Fruit fly (Drosophila melanogaster): ENCODE data around the gene Strump.

The Strump gene

dm6 chr3L:16161847-16162556, 40.2 kb downstream of the Strump start (continued):
- no peak for TF ChIP-seq D (optimal IDR thresholded peaks at IDR 0.05)
- peak; percentile 57 for TF ChIP-seq D (GFP tag; optimal IDR thresholded peaks at IDR 0.05)
- TF ChIP-seq CG10979 (tag; optimal IDR thresholded peaks at IDR 0.05), result peak; percentile 71
- TF ChIP-seq sug (tag; optimal IDR thresholded peaks at IDR 0.05), result peak; percentile 65
- TF ChIP-seq HLH54F (GFP tag; optimal IDR thresholded peaks at IDR 0.05), result peak; percentile 74
- TF ChIP-seq Max (GFP tag; optimal IDR thresholded peaks at IDR 0.05), result peak; percentile 56
- TF ChIP-seq CG1233 (GFP tag; optimal IDR thresholded peaks at IDR 0.05), result peak; percentile 51
- peak; percentile 59 for TF ChIP-seq CG34376 (GFP tag; optimal IDR thresholded peaks at IDR 0.05)
- peak; percentile 32 for TF ChIP-seq pum (GFP tag; optimal IDR thresholded peaks at IDR 0.05)
- no peak for TF ChIP-seq ato (GFP tag; IDR thresholded peaks at IDR 0.05; ENCODE audit: partially characterized antibody)
- TF ChIP-seq Bdp1 (GFP tag; optimal IDR thresholded peaks at IDR 0.05), result peak; percentile 34
- TF ChIP-seq Atf6 (GFP tag; IDR thresholded peaks at IDR 0.05), result peak; percentile 72
- TF ChIP-seq Stat92E (GFP tag; optimal IDR thresholded peaks at IDR 0.05), result no peak
- peak; percentile 72 for TF ChIP-seq Sox102F (GFP tag; optimal IDR thresholded peaks at IDR 0.05)
- TF ChIP-seq Sox100B (GFP tag; optimal IDR thresholded peaks at IDR 0.05), result peak; percentile 74
- peak; percentile 70 for TF ChIP-seq Ada2b (GFP tag; IDR thresholded peaks at IDR 0.05)
- no peak for TF ChIP-seq hbn (GFP tag; IDR thresholded peaks at IDR 0.05; ENCODE audit: partially characterized antibody)
- no peak for TF ChIP-seq Awh (GFP tag; IDR thresholded peaks at IDR 0.05)
- peak; percentile 33 for TF ChIP-seq CG1647 (GFP tag; optimal IDR thresholded peaks at IDR 0.05)
- TF ChIP-seq Deaf1 (tag; optimal IDR thresholded peaks at IDR 0.05), result peak; percentile 37
- no peak for TF ChIP-seq CG7372 (GFP tag; IDR thresholded peaks at IDR 0.05)
- TF ChIP-seq NfI (GFP tag; optimal IDR thresholded peaks at IDR 0.05), result peak; percentile 69
- TF ChIP-seq dati (GFP tag; IDR thresholded peaks at IDR 0.05), result 0 out of 2 replicates have a peak, but pooled peaks have one; percentile 1
- peak; percentile 87 for TF ChIP-seq Hand (GFP tag; optimal IDR thresholded peaks at IDR 0.05)
- no peak for TF ChIP-seq prd (optimal IDR thresholded peaks at IDR 0.05)
- TF ChIP-seq prd (GFP tag; IDR thresholded peaks at IDR 0.05), result peak; percentile 60; the same call in 2 of the 3 replicates
- TF ChIP-seq crol (GFP tag; IDR thresholded peaks at IDR 0.05), result peak; percentile 84
- TF ChIP-seq CG1603 (tag; optimal IDR thresholded peaks at IDR 0.05), result no peak
- peak; percentile 1 for TF ChIP-seq dm (GFP tag; optimal IDR thresholded peaks at IDR 0.05)
- TF ChIP-seq gro (GFP tag; optimal IDR thresholded peaks at IDR 0.05), result peak; percentile 47
- peak; percentile 41 for TF ChIP-seq tap (tag; optimal IDR thresholded peaks at IDR 0.05)
- peak; percentile 42 for TF ChIP-seq CG10431 (GFP tag; optimal IDR thresholded peaks at IDR 0.05)
- peak; percentile 41 for TF ChIP-seq E2f1 (GFP tag; IDR thresholded peaks at IDR 0.05)
- no peak for TF ChIP-seq CG6791 (GFP tag; IDR thresholded peaks at IDR 0.05; ENCODE audit: partially characterized antibody)
- TF ChIP-seq CG14014 (GFP tag; IDR thresholded peaks at IDR 0.05), result peak; percentile 55
- peak; percentile 32 for TF ChIP-seq CG8290 (GFP tag; optimal IDR thresholded peaks at IDR 0.05)
- TF ChIP-seq CG8290 (tag; optimal IDR thresholded peaks at IDR 0.05), result no peak
- TF ChIP-seq CG18476 (GFP tag; optimal IDR thresholded peaks at IDR 0.05), result peak; percentile 48
- peak; percentile 49 for TF ChIP-seq sd (tag; optimal IDR thresholded peaks at IDR 0.05)
- peak; percentile 44; the same call in 1 of the 2 replicates for TF ChIP-seq sens-2 (GFP tag; IDR thresholded peaks at IDR 0.05)
- TF ChIP-seq Xrp1 (GFP tag; IDR thresholded peaks at IDR 0.05), result no peak; the same call in 1 of the 2 replicates
- peak; percentile 55 for TF ChIP-seq Asciz (GFP tag; optimal IDR thresholded peaks at IDR 0.05)
- peak; percentile 67 for TF ChIP-seq unpg (GFP tag; optimal IDR thresholded peaks at IDR 0.05)
- peak; percentile 55 for TF ChIP-seq CG11723 (GFP tag; optimal IDR thresholded peaks at IDR 0.05)
- peak; percentile 67 for TF ChIP-seq Blimp-1 (GFP tag; optimal IDR thresholded peaks at IDR 0.05)
- no peak for TF ChIP-seq CG34224 (GFP tag; IDR thresholded peaks at IDR 0.05; ENCODE audit: partially characterized antibody)
- peak; percentile 39 for TF ChIP-seq CG1792 (GFP tag; optimal IDR thresholded peaks at IDR 0.05)
- TF ChIP-seq dmrt11E (tag; optimal IDR thresholded peaks at IDR 0.05), result peak; percentile 8
- peak; percentile 64 for TF ChIP-seq Xbp1 (GFP tag; optimal IDR thresholded peaks at IDR 0.05)
